Fruit fly (Drosophila melanogaster) whole organism, prepupa: ENCODE results near the gene CG3009.

Experiments
- CG10631 ChIP-seq: fragments of 200-800 bp; sonication (Bioruptor generic); optimal IDR thresholded peaks from 2 replicates; lab custom pipeline; 2016; ENCODE audit warnings: missing biosample characterization, missing genetic modification characterization
- CG10669 ChIP-seq: fragments of 200-800 bp; sonication (Bioruptor generic); optimal IDR thresholded peaks from 3 replicates; lab custom pipeline; 2018; ENCODE audit warnings: missing biosample characterization, mild to moderate bottlenecking, missing genetic modification characterization, moderate library complexity
- CG11294 ChIP-seq: fragments of 200-800 bp; sonication (Bioruptor generic); IDR thresholded peaks from 2 replicates; pipeline ENCODE4 v1.3.6; 2022; ENCODE audit warnings: missing biosample characterization, missing genetic modification characterization
- CG15336 ChIP-seq: fragments of 200-800 bp; sonication (Bioruptor generic); IDR thresholded peaks from 2 replicates; pipeline ENCODE4 v1.3.6; 2022; ENCODE audit warnings: missing biosample characterization, missing genetic modification characterization
- CG16779 ChIP-seq: fragments of 200-800 bp; sonication (Bioruptor generic); optimal IDR thresholded peaks from 3 replicates; lab custom pipeline; 2017; ENCODE audit warnings: missing biosample characterization, mild to moderate bottlenecking, missing genetic modification characterization
- CG32006 ChIP-seq: fragments of 200-800 bp; sonication (Bioruptor generic); optimal IDR thresholded peaks from 3 replicates; lab custom pipeline; 2017; ENCODE audit warnings: missing biosample characterization, mild to moderate bottlenecking, missing genetic modification characterization
- CG3919 ChIP-seq: fragments of 200-800 bp; sonication (Bioruptor generic); optimal IDR thresholded peaks from 3 replicates; lab custom pipeline; 2016; ENCODE audit warnings: missing biosample characterization, missing genetic modification characterization
- CG4318 ChIP-seq: fragments of 200-800 bp; sonication (Bioruptor generic); optimal IDR thresholded peaks from 3 replicates; lab custom pipeline; 2017; ENCODE audit warnings: missing biosample characterization, mild to moderate bottlenecking, missing genetic modification characterization
- CG6163 ChIP-seq: fragments of 200-800 bp; sonication (Bioruptor generic); IDR thresholded peaks from 3 replicates; pipeline ENCODE4 v1.3.6; 2022; ENCODE audit warnings: missing biosample characterization, missing genetic modification characterization
- CG6276 ChIP-seq: fragments of 200-800 bp; sonication (Bioruptor generic); optimal IDR thresholded peaks from 2 replicates; lab custom pipeline; 2017; ENCODE audit warnings: missing biosample characterization, mild to moderate bottlenecking, missing genetic modification characterization
- CG6792 ChIP-seq: fragments of 200-800 bp; sonication (Bioruptor generic); optimal IDR thresholded peaks from 3 replicates; lab custom pipeline; 2016; ENCODE audit warnings: missing biosample characterization, missing genetic modification characterization
- CG6808 ChIP-seq: fragments of 200-800 bp; sonication (Bioruptor generic); optimal IDR thresholded peaks from 3 replicates; lab custom pipeline; 2017; ENCODE audit warnings: missing biosample characterization, missing genetic modification characterization, mild to moderate bottlenecking, moderate library complexity, missing genetic modification reagents
- CG6854 ChIP-seq: fragments of 200-800 bp; sonication (Bioruptor generic); optimal IDR thresholded peaks from 2 replicates; lab custom pipeline; 2017; ENCODE audit warnings: missing biosample characterization, mild to moderate bottlenecking, missing genetic modification characterization
- CG8119 ChIP-seq: fragments of 200-800 bp; sonication (Bioruptor generic); IDR thresholded peaks from 3 replicates; pipeline ENCODE4 v1.3.6; 2022; ENCODE audit warnings: missing biosample characterization, missing genetic modification characterization
- Eip75B ChIP-seq: fragments of 200-800 bp; sonication (Bioruptor generic); optimal IDR thresholded peaks from 3 replicates; lab custom pipeline; 2016; ENCODE audit warnings: missing biosample characterization, missing genetic modification characterization
- Eip78C ChIP-seq: fragments of 200-800 bp; sonication (Bioruptor generic); peaks from one replicate; lab custom pipeline; 2016; ENCODE audit warnings: missing biosample characterization, missing genetic modification characterization
- Eip93F ChIP-seq: fragments of 200-800 bp; sonication (Bioruptor generic); optimal IDR thresholded peaks from 2 replicates; lab custom pipeline; 2016; ENCODE audit warnings: missing biosample characterization, mild to moderate bottlenecking, missing genetic modification characterization
- Ets21C ChIP-seq: fragments of 200-800 bp; sonication (Bioruptor generic); optimal IDR thresholded peaks from 3 replicates; lab custom pipeline; 2016; ENCODE audit warnings: missing biosample characterization, missing genetic modification characterization
- Ets96B ChIP-seq: fragments of 200-800 bp; optimal IDR thresholded peaks from 2 replicates; lab custom pipeline; 2019; ENCODE audit warnings: missing biosample characterization, mild to moderate bottlenecking, missing genetic modification characterization, moderate library complexity
- Gug ChIP-seq: fragments of 200-800 bp; sonication (Bioruptor generic); IDR thresholded peaks from 2 replicates; pipeline ENCODE4 v1.3.6; 2022; ENCODE audit warnings: missing biosample characterization, missing genetic modification characterization
- Met ChIP-seq: fragments of 200-800 bp; sonication (Bioruptor generic); optimal IDR thresholded peaks from 3 replicates; lab custom pipeline; 2016; ENCODE audit warnings: missing biosample characterization, missing genetic modification characterization
- OdsH ChIP-seq: fragments of 200-800 bp; sonication (Bioruptor generic); optimal IDR thresholded peaks from 3 replicates; lab custom pipeline; 2016; ENCODE audit warnings: missing biosample characterization, missing genetic modification characterization
- Smox ChIP-seq: fragments of 200-800 bp; sonication (Bioruptor generic); optimal IDR thresholded peaks from 3 replicates; lab custom pipeline; 2016; ENCODE audit warnings: missing biosample characterization, missing genetic modification characterization
- Sox102F ChIP-seq: fragments of 200-800 bp; sonication (Bioruptor generic); optimal IDR thresholded peaks from 2 replicates; lab custom pipeline; 2016; ENCODE audit warnings: missing biosample characterization, mild to moderate bottlenecking, missing genetic modification characterization
- Sox14 ChIP-seq: fragments of 200-800 bp; sonication (Bioruptor generic); optimal IDR thresholded peaks from 3 replicates; lab custom pipeline; 2016; ENCODE audit warnings: missing biosample characterization, missing genetic modification characterization
- Sox15 ChIP-seq: fragments of 200-800 bp; sonication (Bioruptor generic); optimal IDR thresholded peaks from 3 replicates; lab custom pipeline; 2016; ENCODE audit warnings: missing biosample characterization, missing genetic modification characterization
- achi ChIP-seq: fragments of 200-800 bp; sonication (Bioruptor generic); optimal IDR thresholded peaks from 3 replicates; lab custom pipeline; 2016; ENCODE audit warnings: missing biosample characterization, missing genetic modification characterization
- acj6 ChIP-seq: fragments of 200-800 bp; sonication (Bioruptor generic); optimal IDR thresholded peaks from 3 replicates; lab custom pipeline; 2016; ENCODE audit warnings: missing biosample characterization, missing genetic modification characterization
- dsx ChIP-seq: fragments of 200-800 bp; optimal IDR thresholded peaks from 3 replicates; lab custom pipeline; 2019; ENCODE audit warnings: missing biosample characterization, mild to moderate bottlenecking, missing genetic modification characterization, moderate library complexity; ENCODE audit not compliant: poor library complexity, severe bottlenecking
- eg ChIP-seq: fragments of 200-800 bp; sonication (Bioruptor generic); IDR thresholded peaks from 3 replicates; pipeline ENCODE4 v1.3.6; 2022; ENCODE audit warnings: missing biosample characterization, missing genetic modification characterization
- esn ChIP-seq: fragments of 200-800 bp; sonication (Bioruptor generic); optimal IDR thresholded peaks from 2 replicates; lab custom pipeline; 2016; ENCODE audit warnings: missing biosample characterization, mild to moderate bottlenecking, missing genetic modification characterization, moderate library complexity
- fd59A ChIP-seq: fragments of 200-800 bp; sonication (Bioruptor generic); optimal IDR thresholded peaks from 2 replicates; lab custom pipeline; 2017; ENCODE audit warnings: missing biosample characterization, mild to moderate bottlenecking, missing genetic modification characterization, missing genetic modification reagents
- fd85E ChIP-seq: fragments of 200-800 bp; sonication (Bioruptor generic); optimal IDR thresholded peaks from 3 replicates; lab custom pipeline; 2016; ENCODE audit warnings: missing biosample characterization, missing genetic modification characterization
- fkh ChIP-seq: fragments of 200-800 bp; sonication (Bioruptor generic); optimal IDR thresholded peaks from 3 replicates; lab custom pipeline; 2017; ENCODE audit warnings: missing biosample characterization, mild to moderate bottlenecking, missing genetic modification characterization, moderate library complexity
- lz ChIP-seq: fragments of 200-800 bp; sonication (Bioruptor generic); optimal IDR thresholded peaks from 3 replicates; lab custom pipeline; 2016; ENCODE audit warnings: missing biosample characterization, missing genetic modification characterization
- pdm3 ChIP-seq: fragments of 200-800 bp; sonication (Bioruptor generic); optimal IDR thresholded peaks from 3 replicates; lab custom pipeline; 2016; ENCODE audit warnings: missing biosample characterization, missing genetic modification characterization
- spab ChIP-seq: fragments of 200-800 bp; sonication (Bioruptor generic); optimal IDR thresholded peaks from 2 replicates; lab custom pipeline; 2017; ENCODE audit warnings: missing biosample characterization, mild to moderate bottlenecking, missing genetic modification characterization, missing genetic modification reagents
- svp ChIP-seq: fragments of 200-800 bp; sonication (Bioruptor generic); peaks from one replicate; lab custom pipeline; 2016; ENCODE audit warnings: missing biosample characterization, missing genetic modification characterization
- vri ChIP-seq: fragments of 200-800 bp; sonication (Bioruptor generic); optimal IDR thresholded peaks from 3 replicates; lab custom pipeline; 2016; ENCODE audit warnings: missing biosample characterization, mild to moderate bottlenecking, missing genetic modification characterization

CG3009 gene

dm6 chrX:4614945-4615344 is 51.6 kb downstream of the CG3009 start (continued):
- TF ChIP-seq CG6163 (GFP tag; lab: Robert Waterston, UW) (peak; percentile 33; the same call in 1 of the 3 replicates), Sox102F (GFP tag; lab: Kevin White, UChicago) (no peak), Gug (GFP tag; lab: Robert Waterston, UW) (peak; percentile 33), fkh (no peak), CG3919 (GFP tag; lab: Kevin White, UChicago) (peak; percentile 2), Eip78C (GFP tag; lab: Kevin White, UChicago) (peak; percentile 37), spab (no peak)

DNA sequence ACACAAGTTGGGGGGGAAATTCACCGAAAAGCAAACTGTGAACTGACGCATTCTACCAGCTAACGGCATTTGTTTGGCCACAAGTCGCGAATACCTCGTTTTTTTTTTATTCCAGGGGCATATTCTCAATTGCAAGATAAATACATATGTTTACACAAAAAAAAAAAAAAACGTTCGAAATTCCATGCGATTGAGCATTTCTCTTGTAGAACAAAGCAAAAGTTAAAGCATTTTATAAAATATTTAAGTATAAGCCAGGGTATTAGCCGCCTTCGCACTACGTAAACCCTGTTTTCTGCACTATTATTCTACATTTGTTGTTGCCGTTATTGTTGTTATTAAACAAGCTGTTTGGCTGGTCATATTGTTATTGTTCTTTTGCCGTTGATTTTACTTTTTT is 52.2 kb downstream of the CG3009 start:
- TF ChIP-seq Sox14 (GFP tag; lab: Kevin White, UChicago) (no peak), CG6163 (GFP tag; lab: Robert Waterston, UW) (0 out of 3 replicates have a peak, but pooled peaks have one; percentile 23), svp (GFP tag; lab: Kevin White, UChicago) (peak; percentile 57), OdsH (GFP tag; lab: Kevin White, UChicago) (no peak), CG8119 (0 out of 3 replicates have a peak, but pooled peaks have one; percentile 23), pdm3 (no peak), CG32006 (GFP tag; lab: Kevin White, UChicago) (peak; percentile 9), CG6854 (GFP tag; lab: Kevin White, UChicago) (no peak), acj6 (GFP tag; lab: Kevin White, UChicago) (no peak), CG6276 (GFP tag; lab: Kevin White, UChicago) (no peak), Eip78C (GFP tag; lab: Kevin White, UChicago) (peak; percentile 72), CG6792 (GFP tag; lab: Kevin White, UChicago) (no peak), CG15336 (GFP tag; lab: Robert Waterston, UW) (no peak), fkh (peak; percentile 51), eg (GFP tag; lab: Robert Waterston, UW) (peak; percentile 45; the same call in 2 of the 3 replicates), CG6808 (no peak), Sox15 (GFP tag; lab: Kevin White, UChicago) (no peak), achi (peak; percentile 15), CG10669 (GFP tag; lab: Kevin White, UChicago) (no peak), Ets21C (no peak)
- TF ChIP-seq, all 60 proteins: peak for 8

dm6 chrX:4613613-4614012 is 52.9 kb downstream of the CG3009 start:
- TF ChIP-seq pdm3 (no peak), Eip93F (GFP tag; lab: Kevin White, UChicago) (no peak), OdsH (GFP tag; lab: Kevin White, UChicago) (no peak), achi (no peak), CG6792 (GFP tag; lab: Kevin White, UChicago) (no peak), CG6808 (no peak), CG16779 (tag; lab: Kevin White, UChicago) (no peak), Ets21C (no peak), eg (GFP tag; lab: Robert Waterston, UW) (no peak), dsx (GFP tag; lab: Kevin White, UChicago) (no peak), CG32006 (GFP tag; lab: Kevin White, UChicago) (no peak), fkh (no peak)

DNA sequence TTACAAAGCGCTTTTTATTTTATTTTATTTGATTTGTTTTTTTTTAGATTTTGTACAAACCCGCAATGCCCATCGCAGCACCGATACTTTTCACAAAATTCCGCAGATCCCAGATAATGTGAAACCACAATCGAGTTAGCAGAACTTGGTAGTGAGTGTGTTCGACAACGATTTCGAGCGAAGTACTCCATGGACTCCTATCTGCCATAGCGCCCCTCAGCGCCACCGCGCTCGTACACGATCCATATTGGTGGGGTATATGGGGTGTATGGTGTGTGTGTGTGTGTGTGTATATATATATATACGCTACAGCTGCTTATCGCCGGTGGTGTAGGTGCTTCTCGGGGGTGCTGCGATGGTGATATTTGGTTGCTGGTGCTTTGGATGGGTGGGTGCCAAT is 54.0 kb downstream of the CG3009 start:
- TF ChIP-seq CG16779 (tag; lab: Kevin White, UChicago) (no peak), vri (GFP tag; lab: Kevin White, UChicago) (peak; percentile 35), Gug (GFP tag; lab: Robert Waterston, UW) (no peak), Eip78C (GFP tag; lab: Kevin White, UChicago) (peak; percentile 26)

dm6 chrX:4610481-4610880 is 56.0 kb downstream of the CG3009 start:
- TF ChIP-seq fd85E (GFP tag; lab: Kevin White, UChicago): no peak
- no peak for TF ChIP-seq achi
- no peak for TF ChIP-seq Gug (GFP tag; lab: Robert Waterston, UW)
- TF ChIP-seq CG4318 (GFP tag; lab: Kevin White, UChicago): no peak
- TF ChIP-seq Met (GFP tag; lab: Kevin White, UChicago): peak; percentile 41
- no peak for TF ChIP-seq CG10669 (GFP tag; lab: Kevin White, UChicago)
- peak; percentile 33 for TF ChIP-seq fkh
- TF ChIP-seq CG8119: no peak
- no peak for TF ChIP-seq Ets96B (tag; lab: Kevin White, UChicago)
- no peak for TF ChIP-seq CG15336 (GFP tag; lab: Robert Waterston, UW)
- TF ChIP-seq CG6854 (GFP tag; lab: Kevin White, UChicago): no peak
- TF ChIP-seq vri (GFP tag; lab: Kevin White, UChicago): peak; percentile 72
- no peak for TF ChIP-seq Eip75B (GFP tag; lab: Kevin White, UChicago)
- TF ChIP-seq lz (GFP tag; lab: Kevin White, UChicago): no peak
- no peak for TF ChIP-seq CG11294 (GFP tag; lab: Robert Waterston, UW)
- TF ChIP-seq fd59A (GFP tag; lab: Kevin White, UChicago): no peak
- TF ChIP-seq esn (GFP tag; lab: Kevin White, UChicago): no peak
- peak; percentile 16 for TF ChIP-seq CG10631 (GFP tag; lab: Kevin White, UChicago)
- TF ChIP-seq Eip93F (GFP tag; lab: Kevin White, UChicago): no peak
- peak; percentile 43 for TF ChIP-seq Sox102F (GFP tag; lab: Kevin White, UChicago)
- TF ChIP-seq Smox: peak; percentile 42
